Worm (Caenorhabditis elegans): ENCODE data around the gene C03B1.5.
A peak's percentile ranks its signal among the peaks of the same experiment; 100 is the strongest.

C03B1.5 gene

ce11 chrX:6391491-6391890 is 36.1 kb downstream of the C03B1.5 start, which contains the start of gene igcm-2:
Gene igcm-2, minus strand, starts transcription at chrX:6391591.
- TF ChIP-seq cey-2 (tag; optimal IDR thresholded peaks at IDR 0.05; ENCODE audit: borderline replicate concordance, insufficient read depth) = no peak
- TF ChIP-seq daf-8 (GFP tag; IDR thresholded peaks at IDR 0.05) = no peak
- no peak for TF ChIP-seq nhr-6 (tag; optimal IDR thresholded peaks at IDR 0.05)
- TF ChIP-seq ces-1 (GFP tag; optimal IDR thresholded peaks at IDR 0.05) = no peak
- TF ChIP-seq madf-9 (GFP tag; conservative IDR thresholded peaks at IDR 0.05) = no peak
- TF ChIP-seq sdz-12 (GFP tag; optimal IDR thresholded peaks at IDR 0.05) = no peak
- TF ChIP-seq dmd-8 (GFP tag; IDR thresholded peaks at IDR 0.05) = no peak
- no peak for TF ChIP-seq nhr-11 (tag; optimal IDR thresholded peaks at IDR 0.05)
- TF ChIP-seq F44E2.7 (GFP tag; IDR thresholded peaks at IDR 0.05) = no peak
- no peak for TF ChIP-seq Y48G9A.11 (GFP tag; IDR thresholded peaks at IDR 0.05)
- no peak for TF ChIP-seq lin-15B (tag; optimal IDR thresholded peaks at IDR 0.05)
- no peak for TF ChIP-seq egl-43 (GFP tag; IDR thresholded peaks at IDR 0.05)
- TF ChIP-seq mep-1 (tag; optimal IDR thresholded peaks at IDR 0.05) = no peak
- TF ChIP-seq lin-38 (GFP tag; IDR thresholded peaks at IDR 0.05) = no peak

- TF ChIP-seq unc-62 (GFP tag; optimal IDR thresholded peaks at IDR 0.05 in 1 of 2) (peak in 1 of 2 experiments; percentile 3), unc-62 (tag; optimal IDR thresholded peaks at IDR 0.05) (no peak), lsy-2 (tag; optimal IDR thresholded peaks at IDR 0.05) (no peak), gei-8 (GFP tag; optimal IDR thresholded peaks at IDR 0.05) (no peak), spr-1 (tag; optimal IDR thresholded peaks at IDR 0.05) (no peak), mdt-29 (GFP tag; IDR thresholded peaks at IDR 0.05) (no peak), daf-16 (GFP tag; optimal IDR thresholded peaks at IDR 0.05) (no peak), daf-16 (tag; optimal IDR thresholded peaks at IDR 0.05) (no peak), nhr-76 (tag; optimal IDR thresholded peaks at IDR 0.05) (no peak), cey-2 (tag; optimal IDR thresholded peaks at IDR 0.05; ENCODE audit: borderline replicate concordance, insufficient read depth) (no peak), snpc-1.2 (GFP tag; IDR thresholded peaks at IDR 0.05) (no peak), ceh-20 (GFP tag; IDR thresholded peaks at IDR 0.05) (no peak), lir-3 (tag; optimal IDR thresholded peaks at IDR 0.05) (no peak), tra-1 (GFP tag; IDR thresholded peaks at IDR 0.05) (no peak), ctbp-1 (GFP tag; IDR thresholded peaks at IDR 0.05) (no peak), unc-39 (tag; optimal IDR thresholded peaks at IDR 0.05) (no peak), daf-12 (tag; optimal IDR thresholded peaks at IDR 0.05) (no peak), lin-15B (tag; optimal IDR thresholded peaks at IDR 0.05) (no peak), pha-4 (GFP tag; IDR thresholded peaks at IDR 0.05) (no peak), pha-4 (tag; optimal IDR thresholded peaks at IDR 0.05) (no peak), egl-43 (GFP tag; IDR thresholded peaks at IDR 0.05) (no peak), aha-1 (tag) (peak; percentile 75), hif-1 (tag; optimal IDR thresholded peaks at IDR 0.05) (no peak), ceh-32 (tag; optimal IDR thresholded peaks at IDR 0.05; ENCODE audit: poor library complexity) (no peak), nhr-42 (GFP tag; IDR thresholded peaks at IDR 0.05) (no peak), attf-4 (tag; optimal IDR thresholded peaks at IDR 0.05) (no peak), nhr-11 (tag; optimal IDR thresholded peaks at IDR 0.05) (peak; percentile 27), Y75B8A.6 (GFP tag; IDR thresholded peaks at IDR 0.05) (no peak)
These were observed 44.1 kb downstream of the C03B1.5 start for ce11 chrX:6399450-6399849.

ce11 chrX:6403122-6403521 is 47.7 kb downstream of the C03B1.5 start, which contains the start of gene glt-4:
Gene glt-4, plus strand, starts transcription at chrX:6403422.
- TF ChIP-seq zag-1 (tag; optimal IDR thresholded peaks at IDR 0.05) (no peak), lin-15B (tag; optimal IDR thresholded peaks at IDR 0.05) (no peak), ceh-44 (GFP tag; IDR thresholded peaks at IDR 0.05) (no peak), cey-2 (tag; optimal IDR thresholded peaks at IDR 0.05; ENCODE audit: borderline replicate concordance, insufficient read depth) (no peak), pha-4 (GFP tag; IDR thresholded peaks at IDR 0.05) (no peak), pha-4 (tag; optimal IDR thresholded peaks at IDR 0.05) (no peak), hlh-11 (tag; optimal IDR thresholded peaks at IDR 0.05) (no peak), saeg-2 (GFP tag; IDR thresholded peaks at IDR 0.05) (no peak), ceh-28 (tag; optimal IDR thresholded peaks at IDR 0.05) (no peak), nhr-237 (tag; optimal IDR thresholded peaks at IDR 0.05) (no peak), ztf-7 (tag; optimal IDR thresholded peaks at IDR 0.05) (no peak), hmg-1.1 (GFP tag; IDR thresholded peaks at IDR 0.05) (no peak), mes-2 (tag; optimal IDR thresholded peaks at IDR 0.05; ENCODE audit: poor library complexity, severe bottlenecking) (no peak), zip-2 (tag; optimal IDR thresholded peaks at IDR 0.05) (no peak), daf-19 (GFP tag; conservative IDR thresholded peaks at IDR 0.05) (no peak), lin-29 (GFP tag; IDR thresholded peaks at IDR 0.05) (no peak), Y5F2A.4 (GFP tag; optimal IDR thresholded peaks at IDR 0.05) (no peak), pqm-1 (tag; optimal IDR thresholded peaks at IDR 0.05) (no peak)
